Worm (Caenorhabditis elegans): ENCODE results near the gene F23B12.7.
A peak's percentile ranks its signal among the peaks of the same experiment; 100 is the strongest.

F23B12.7 gene

DNA sequence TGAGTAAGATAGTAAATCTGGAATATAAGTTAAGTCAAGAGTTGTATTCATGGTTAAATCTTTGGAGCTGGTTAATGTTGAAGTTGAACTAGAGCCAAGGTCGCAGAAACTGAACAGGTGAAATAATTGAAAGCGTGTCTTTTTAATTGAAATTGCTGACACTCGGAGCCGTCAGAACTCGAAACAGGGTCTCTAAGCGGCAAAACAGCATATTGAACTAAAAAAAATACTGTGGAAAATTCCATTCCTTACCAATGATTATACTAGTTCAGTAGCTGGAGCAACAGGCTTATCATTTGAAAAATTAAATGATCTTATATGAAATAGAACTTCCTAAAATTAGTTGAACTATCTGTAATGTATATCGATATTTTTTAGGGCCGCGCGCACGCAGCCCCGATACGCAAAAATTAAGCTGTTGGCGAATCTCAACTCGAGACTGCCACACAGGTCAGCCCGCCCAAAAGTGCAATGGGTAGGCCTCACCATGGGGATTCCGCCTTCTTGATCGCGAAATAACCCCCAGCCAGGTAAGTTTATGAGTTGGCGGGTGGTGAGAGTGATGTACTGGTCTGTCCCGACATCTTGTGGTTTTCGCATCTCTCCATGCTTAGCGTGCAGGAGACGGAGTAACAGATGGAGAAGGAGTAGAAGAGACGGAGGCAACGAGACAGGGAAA lies 18.8 kb downstream of the F23B12.7 start, which contains the start of gene srz-97 (continued):
- 0 out of 2 replicates have a peak, but pooled peaks have one; percentile 17 for TF ChIP-seq ZK337.2 (GFP tag; IDR thresholded peaks at IDR 0.05)
- TF ChIP-seq F49E8.2 (tag; optimal IDR thresholded peaks at IDR 0.05; ENCODE audit: borderline replicate concordance), result peak; percentile 65
- TF ChIP-seq ZK546.5 (tag; optimal IDR thresholded peaks at IDR 0.05), result no peak
- no peak for TF ChIP-seq nhr-77 (tag; optimal IDR thresholded peaks at IDR 0.05)
- TF ChIP-seq hif-1 (tag; optimal IDR thresholded peaks at IDR 0.05), result no peak
- TF ChIP-seq hlh-30 (tag; optimal IDR thresholded peaks at IDR 0.05; ENCODE audit: insufficient read depth), result peak; percentile 25
- TF ChIP-seq set-16 (GFP tag; IDR thresholded peaks at IDR 0.05), result no peak; the same call in none of the 2 replicates
- 0 out of 2 replicates have a peak, but pooled peaks have one; percentile 29 for TF ChIP-seq daf-19 (GFP tag; conservative IDR thresholded peaks at IDR 0.05)
- no peak for TF ChIP-seq gei-8 (GFP tag; optimal IDR thresholded peaks at IDR 0.05)
- no peak for TF ChIP-seq nhr-10 (tag; optimal IDR thresholded peaks at IDR 0.05)
- peak; percentile 42 for TF ChIP-seq spr-1 (tag; optimal IDR thresholded peaks at IDR 0.05)
- TF ChIP-seq nhr-6 (tag; optimal IDR thresholded peaks at IDR 0.05), result no peak
- TF ChIP-seq egl-43 (GFP tag; IDR thresholded peaks at IDR 0.05), result peak; percentile 77
- no peak for TF ChIP-seq lin-38 (GFP tag; IDR thresholded peaks at IDR 0.05)
- no peak for TF ChIP-seq Y5F2A.4 (GFP tag; optimal IDR thresholded peaks at IDR 0.05)
- no peak for TF ChIP-seq madf-5 (GFP tag; IDR thresholded peaks at IDR 0.05)
- TF ChIP-seq zfp-2 (tag; optimal IDR thresholded peaks at IDR 0.05), result no peak
- peak; percentile 63; the same call in 1 of the 2 replicates for TF ChIP-seq nhr-42 (GFP tag; IDR thresholded peaks at IDR 0.05)
- TF ChIP-seq Y48G9A.11 (GFP tag; IDR thresholded peaks at IDR 0.05), result no peak
- peak; percentile 77 for TF ChIP-seq hlh-11 (tag; optimal IDR thresholded peaks at IDR 0.05)
- no peak for TF ChIP-seq madf-9 (GFP tag; conservative IDR thresholded peaks at IDR 0.05)
- no peak for TF ChIP-seq dpl-1 (GFP tag; optimal IDR thresholded peaks at IDR 0.05)
- TF ChIP-seq dmd-8 (GFP tag; IDR thresholded peaks at IDR 0.05), result 0 out of 2 replicates have a peak, but pooled peaks have one; percentile 64
- TF ChIP-seq lin-13 (GFP tag; optimal IDR thresholded peaks at IDR 0.05), result no peak
- peak; percentile 85 for TF ChIP-seq snpc-4 (tag; optimal IDR thresholded peaks at IDR 0.05)
- TF ChIP-seq nhr-11 (tag; optimal IDR thresholded peaks at IDR 0.05), result no peak
- TF ChIP-seq T26A8.4 (GFP tag; IDR thresholded peaks at IDR 0.05), result peak; percentile 86
- no peak for TF ChIP-seq lin-15B (tag; optimal IDR thresholded peaks at IDR 0.05)
- TF ChIP-seq pha-4 (GFP tag; IDR thresholded peaks at IDR 0.05), result no peak
- TF ChIP-seq pha-4 (tag; optimal IDR thresholded peaks at IDR 0.05), result no peak
- no peak for TF ChIP-seq vab-7 (GFP tag; IDR thresholded peaks at IDR 0.05)
- TF ChIP-seq dmd-9 (GFP tag; IDR thresholded peaks at IDR 0.05), result no peak
- TF ChIP-seq saeg-2 (GFP tag; IDR thresholded peaks at IDR 0.05), result no peak
- TF ChIP-seq nhr-25 (tag; optimal IDR thresholded peaks at IDR 0.05; ENCODE audit: borderline replicate concordance, insufficient read depth), result peak; percentile 21
- TF ChIP-seq ama-1 (optimal IDR thresholded peaks at IDR 0.05), result no peak
- no peak for TF ChIP-seq mep-1 (tag; optimal IDR thresholded peaks at IDR 0.05)
- peak; percentile 37 for TF ChIP-seq dmd-6 (GFP tag; IDR thresholded peaks at IDR 0.05)
- peak in 1 of 2 experiments; percentile 24 for TF ChIP-seq unc-62 (GFP tag; optimal IDR thresholded peaks at IDR 0.05 in 1 of 2)
- TF ChIP-seq unc-62 (tag; optimal IDR thresholded peaks at IDR 0.05), result no peak
- TF ChIP-seq lir-3 (tag; optimal IDR thresholded peaks at IDR 0.05), result no peak
- no peak for TF ChIP-seq fos-1 (tag; optimal IDR thresholded peaks at IDR 0.05)
- TF ChIP-seq F26F4.8 (GFP tag; conservative IDR thresholded peaks at IDR 0.05), result no peak
- no peak for TF ChIP-seq ceh-28 (tag; optimal IDR thresholded peaks at IDR 0.05)
- peak; percentile 33; the same call in 1 of the 2 replicates for TF ChIP-seq ctbp-1 (GFP tag; IDR thresholded peaks at IDR 0.05)
- TF ChIP-seq fkh-10 (GFP tag; optimal IDR thresholded peaks at IDR 0.05), result no peak
- TF ChIP-seq nhr-48 (tag; optimal IDR thresholded peaks at IDR 0.05), result peak; percentile 56
- TF ChIP-seq daf-12 (tag; optimal IDR thresholded peaks at IDR 0.05), result no peak
- TF ChIP-seq zfp-3 (GFP tag; conservative IDR thresholded peaks at IDR 0.05), result no peak
- no peak for TF ChIP-seq lim-7 (GFP tag; IDR thresholded peaks at IDR 0.05)
- TF ChIP-seq ceh-32 (tag; optimal IDR thresholded peaks at IDR 0.05; ENCODE audit: poor library complexity), result no peak

Data from whole organism, L4 larva.